Worm (Caenorhabditis elegans) whole organism, late embryonic: ENCODE data around the gene fbxa-32.
A peak's percentile ranks its signal among the peaks of the same experiment; 100 is the strongest.

Experiments
- C08G9.2 ChIP-seq: sonication (generic microtip); optimal IDR thresholded peaks from 2 replicates; lab custom pipeline; 2016; ENCODE audit warnings: mild to moderate bottlenecking, missing genetic modification characterization, moderate library complexity, missing compliant biosample characterization
- C38D4.7 ChIP-seq: fragments of 200-800 bp; sonication (Bioruptor generic); optimal IDR thresholded peaks from 2 replicates; lab custom pipeline; 2018; ENCODE audit warnings: mild to moderate bottlenecking, missing genetic modification characterization, moderate library complexity, missing compliant biosample characterization
- F13H6.1 ChIP-seq: sonication (generic microtip); optimal IDR thresholded peaks from 2 replicates; lab custom pipeline; 2016; ENCODE audit warnings: missing genetic modification characterization, missing compliant biosample characterization
- T23F11.4 ChIP-seq: fragments of 200-800 bp; sonication (Bioruptor generic); optimal IDR thresholded peaks from 2 replicates; lab custom pipeline; 2018; ENCODE audit warnings: mild to moderate bottlenecking, missing genetic modification characterization, missing compliant biosample characterization
- ceh-18 ChIP-seq: sonication (generic microtip); optimal IDR thresholded peaks from 2 replicates; lab custom pipeline; 2016; ENCODE audit warnings: missing genetic modification characterization, missing compliant biosample characterization
- ceh-2 ChIP-seq: sonication (generic microtip); optimal IDR thresholded peaks from 2 replicates; lab custom pipeline; 2016; ENCODE audit warnings: missing genotype, missing genetic modification characterization, missing compliant biosample characterization
- ceh-22 ChIP-seq: sonication (generic microtip); optimal IDR thresholded peaks from 2 replicates; lab custom pipeline; 2017; ENCODE audit warnings: missing biosample characterization, missing genetic modification characterization
- ceh-24 ChIP-seq: sonication (generic microtip); optimal IDR thresholded peaks from 2 replicates; lab custom pipeline; 2016; ENCODE audit warnings: mild to moderate bottlenecking, missing genetic modification characterization, missing compliant biosample characterization
- ceh-30 ChIP-seq: fragments of 150-350 bp; optimal IDR thresholded peaks from 2 replicates; lab custom pipeline; 2014; ENCODE audit warnings: missing biosample characterization, missing genetic modification characterization
- ceh-31 ChIP-seq: sonication (generic microtip); optimal IDR thresholded peaks from 2 replicates; lab custom pipeline; 2016; ENCODE audit warnings: missing genetic modification characterization, missing compliant biosample characterization
- ceh-34 ChIP-seq: sonication (generic microtip); optimal IDR thresholded peaks from 2 replicates; lab custom pipeline; 2016; ENCODE audit warnings: mild to moderate bottlenecking, missing genetic modification characterization, missing compliant biosample characterization
- ceh-6 ChIP-seq: fragments of 200-800 bp; sonication (Bioruptor generic); optimal IDR thresholded peaks from 2 replicates; lab custom pipeline; 2018; ENCODE audit warnings: mild to moderate bottlenecking, missing genetic modification characterization, missing compliant biosample characterization
- dmd-4 ChIP-seq: sonication (generic microtip); optimal IDR thresholded peaks from 2 replicates; lab custom pipeline; 2016; ENCODE audit warnings: borderline replicate concordance, missing genetic modification characterization, missing compliant biosample characterization
- dve-1 ChIP-seq: sonication (generic microtip); optimal IDR thresholded peaks from 2 replicates; lab custom pipeline; 2017; ENCODE audit warnings: antibody characterized with exemption, mild to moderate bottlenecking, missing genetic modification characterization, missing compliant biosample characterization
- elt-2 ChIP-seq: sonication (generic microtip); optimal IDR thresholded peaks from 2 replicates; lab custom pipeline; 2016; ENCODE audit warnings: missing genetic modification reagents, missing genetic modification characterization, missing compliant biosample characterization
- ets-4 ChIP-seq: sonication (generic microtip); optimal IDR thresholded peaks from 2 replicates; lab custom pipeline; 2016; ENCODE audit warnings: missing genetic modification characterization, missing compliant biosample characterization
- eyg-1 ChIP-seq: sonication (generic microtip); optimal IDR thresholded peaks from 2 replicates; lab custom pipeline; 2016; ENCODE audit warnings: missing genotype, missing genetic modification characterization, missing compliant biosample characterization
- fkh-6 ChIP-seq: sonication (generic microtip); optimal IDR thresholded peaks from 2 replicates; lab custom pipeline; 2016; ENCODE audit warnings: missing genetic modification characterization, missing compliant biosample characterization
- gmeb-2 ChIP-seq: sonication (generic microtip); optimal IDR thresholded peaks from 2 replicates; lab custom pipeline; 2016; ENCODE audit warnings: missing genetic modification characterization, inconsistent platforms, missing compliant biosample characterization
- hlh-30 ChIP-seq: sonication (generic microtip); optimal IDR thresholded peaks from 2 replicates; lab custom pipeline; 2017; ENCODE audit warnings: antibody characterized with exemption, missing genetic modification characterization, missing compliant biosample characterization; ENCODE audit not compliant: insufficient read depth
- hlh-6 ChIP-seq: sonication (generic microtip); optimal IDR thresholded peaks from 2 replicates; lab custom pipeline; 2016; ENCODE audit warnings: missing genotype, missing genetic modification characterization, missing compliant biosample characterization
- hlh-8 ChIP-seq: sonication (generic microtip); optimal IDR thresholded peaks from 2 replicates; lab custom pipeline; 2016; ENCODE audit warnings: missing genotype, missing genetic modification characterization, missing compliant biosample characterization
- lin-11 ChIP-seq: fragments of 200-800 bp; sonication (Bioruptor generic); optimal IDR thresholded peaks from 2 replicates; lab custom pipeline; 2018; ENCODE audit warnings: mild to moderate bottlenecking, missing genetic modification characterization, missing compliant biosample characterization
- mec-3 ChIP-seq: sonication (generic microtip); optimal IDR thresholded peaks from 2 replicates; lab custom pipeline; 2016; ENCODE audit warnings: borderline replicate concordance, missing genetic modification characterization, missing compliant biosample characterization
- nfya-1 ChIP-seq: sonication (generic microtip); optimal IDR thresholded peaks from 2 replicates; lab custom pipeline; 2017; ENCODE audit warnings: missing genetic modification characterization, mild to moderate bottlenecking, missing compliant biosample characterization, antibody characterized with exemption, moderate library complexity
- npax-4 ChIP-seq: sonication (generic microtip); optimal IDR thresholded peaks from 2 replicates; lab custom pipeline; 2016; ENCODE audit warnings: missing genetic modification characterization, missing compliant biosample characterization
- odd-2 ChIP-seq: sonication (generic microtip); optimal IDR thresholded peaks from 2 replicates; lab custom pipeline; 2017; ENCODE audit warnings: antibody characterized with exemption, mild to moderate bottlenecking, missing genetic modification characterization, missing compliant biosample characterization
- pag-3 ChIP-seq: sonication (generic microtip); optimal IDR thresholded peaks from 2 replicates; lab custom pipeline; 2016; ENCODE audit warnings: missing compliant biosample characterization, missing genetic modification characterization, borderline replicate concordance
- pax-1 ChIP-seq: fragments of 150-350 bp; optimal IDR thresholded peaks from 2 replicates; lab custom pipeline; 2014; ENCODE audit warnings: missing biosample characterization, missing genetic modification characterization
- pqm-1 ChIP-seq: sonication (generic microtip); optimal IDR thresholded peaks from 2 replicates; lab custom pipeline; 2016; ENCODE audit warnings: missing genetic modification characterization, missing compliant biosample characterization
- pros-1 ChIP-seq: fragments of 150-350 bp; optimal IDR thresholded peaks from 2 replicates; lab custom pipeline; 2014; ENCODE audit warnings: missing biosample characterization, missing genetic modification reagents, missing genetic modification characterization
- ref-2 ChIP-seq: sonication (generic microtip); optimal IDR thresholded peaks from 2 replicates; lab custom pipeline; 2016; ENCODE audit warnings: missing genetic modification characterization, missing compliant biosample characterization
- rnt-1 ChIP-seq: sonication (generic microtip); optimal IDR thresholded peaks from 2 replicates; lab custom pipeline; 2016; ENCODE audit warnings: missing genetic modification characterization, missing compliant biosample characterization
- sdc-2 ChIP-seq: sonication (generic microtip); optimal IDR thresholded peaks from 2 replicates; lab custom pipeline; 2016; ENCODE audit warnings: missing genotype, missing genetic modification characterization, missing compliant biosample characterization
- sox-2 ChIP-seq: fragments of 200-800 bp; sonication (Bioruptor generic); IDR thresholded peaks from 2 replicates; pipeline ENCODE4 v1.3.6; 2022; ENCODE audit warnings: missing genetic modification reagents, missing genetic modification characterization, missing compliant biosample characterization
- tbx-2 ChIP-seq: sonication (generic microtip); optimal IDR thresholded peaks from 2 replicates; lab custom pipeline; 2016; ENCODE audit warnings: missing genetic modification characterization, missing compliant biosample characterization
- tbx-7 ChIP-seq: sonication (generic microtip); optimal IDR thresholded peaks from 2 replicates; lab custom pipeline; 2016; ENCODE audit warnings: missing genotype, missing genetic modification characterization, missing compliant biosample characterization
- unc-3 ChIP-seq, 2 experiments: fragments of 200-800 bp in 1 of 2; sonication (Bioruptor generic) in 1 of 2; sonication (generic microtip) in 1 of 2; conservative IDR thresholded peaks in 1 of 2; optimal IDR thresholded peaks in 1 of 2; 2 replicates each; pipeline versions ENCODE4 v1.3.6 to Lab custom; 2016 to 2022; ENCODE audit warnings: missing compliant biosample characterization in 2 of 2, missing genetic modification characterization in 2 of 2, missing genetic modification reagents in 1 of 2
- zip-5 ChIP-seq: sonication (generic microtip); optimal IDR thresholded peaks from 2 replicates; lab custom pipeline; 2016; ENCODE audit warnings: missing genetic modification characterization, missing compliant biosample characterization
- ztf-16 ChIP-seq: sonication (generic microtip); optimal IDR thresholded peaks from 2 replicates; lab custom pipeline; 2017; ENCODE audit warnings: missing genetic modification characterization, missing compliant biosample characterization

fbxa-32 gene

DNA sequence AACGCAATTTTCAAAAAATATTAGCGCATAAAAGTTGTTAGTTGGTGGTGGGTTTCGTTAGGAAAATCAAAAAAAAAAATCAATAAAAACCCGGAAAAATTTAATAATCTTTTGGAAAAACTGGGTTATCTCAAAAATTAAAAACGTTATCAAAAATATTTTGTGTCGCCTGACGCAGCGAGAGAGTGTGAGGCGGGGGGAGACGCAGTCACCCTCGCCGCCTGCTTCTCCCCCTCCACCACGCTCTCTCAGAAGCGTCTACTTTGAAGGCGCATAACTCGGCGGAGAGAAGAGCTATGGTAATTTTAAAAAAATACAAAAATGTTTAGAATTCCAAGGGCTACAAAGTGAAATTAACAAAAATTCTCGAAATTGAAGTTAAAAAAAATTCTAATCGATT lies 43.9 kb downstream of the fbxa-32 start:
- TF ChIP-seq sdc-2 (tag; lab: Kevin White, UChicago), result no peak
- TF ChIP-seq dmd-4 (tag; lab: Kevin White, UChicago), result no peak
- no peak for TF ChIP-seq F13H6.1 (tag; lab: Kevin White, UChicago)
- TF ChIP-seq tbx-2, result no peak
- no peak for TF ChIP-seq C38D4.7
- no peak for TF ChIP-seq lin-11 (tag; lab: Kevin White, UChicago)
- no peak for TF ChIP-seq zip-5 (tag; lab: Kevin White, UChicago)
- TF ChIP-seq T23F11.4 (GFP tag; lab: Kevin White, UChicago), result no peak
- TF ChIP-seq ztf-16 (tag; lab: Kevin White, UChicago), result no peak
- TF ChIP-seq ceh-6, result no peak
- no peak for TF ChIP-seq eyg-1 (tag; lab: Kevin White, UChicago)
- no peak for TF ChIP-seq nfya-1
- TF ChIP-seq tbx-7 (tag; lab: Kevin White, UChicago), result no peak
- TF ChIP-seq ceh-30, result no peak
- no peak for TF ChIP-seq rnt-1 (tag; lab: Kevin White, UChicago)
- no peak for TF ChIP-seq fkh-6 (tag; lab: Kevin White, UChicago)
- no peak for TF ChIP-seq ref-2 (tag; lab: Kevin White, UChicago)

DNA sequence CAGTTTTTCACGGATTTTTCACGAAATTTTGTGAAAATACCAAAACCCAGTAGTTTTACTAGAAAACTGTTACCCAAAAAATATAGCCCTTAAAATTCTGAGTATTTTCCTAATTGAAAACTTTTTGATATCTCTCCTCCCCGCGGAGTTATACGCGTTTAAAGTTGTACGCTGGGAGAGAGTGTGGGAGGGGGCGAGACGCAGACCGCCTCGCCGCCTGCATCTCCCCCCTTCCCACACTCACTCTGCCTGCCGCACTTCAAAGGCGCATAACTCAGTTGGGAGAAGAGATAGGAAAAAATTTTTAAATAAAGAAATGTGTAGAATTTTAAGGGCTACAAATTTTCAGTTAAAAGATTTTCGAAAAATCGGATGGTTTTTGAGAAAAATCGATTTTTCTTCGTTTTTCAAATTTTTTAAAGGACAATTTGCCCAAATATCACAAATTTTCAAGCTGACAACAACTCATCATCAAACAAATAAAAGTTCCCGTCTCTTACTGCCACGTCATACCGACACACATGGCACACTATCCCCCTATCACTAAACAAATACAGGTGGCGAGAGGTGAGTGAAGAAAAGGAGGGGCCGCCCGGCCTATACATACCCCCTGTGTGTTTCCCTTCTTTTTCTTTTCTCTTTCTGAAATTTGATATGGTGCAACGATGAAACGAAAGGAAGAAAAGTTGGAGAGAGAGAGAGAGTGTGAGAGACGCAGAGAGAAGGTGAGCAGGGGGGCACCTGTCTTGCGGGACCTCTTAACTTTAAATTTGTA lies 45.5 kb downstream of the fbxa-32 start:
- peak; percentile 30 for TF ChIP-seq ceh-18 (tag; lab: Kevin White, UChicago)
- no peak for TF ChIP-seq npax-4 (tag; lab: Kevin White, UChicago)
- TF ChIP-seq ceh-34, result peak; percentile 99
- peak; percentile 21 for TF ChIP-seq dve-1 (tag; lab: Kevin White, UChicago)
- peak; percentile 39 for TF ChIP-seq nfya-1
- TF ChIP-seq elt-2 (tag; lab: Kevin White, UChicago), result peak; percentile 28
- peak; percentile 3 for TF ChIP-seq tbx-2
- no peak for TF ChIP-seq odd-2 (tag; lab: Kevin White, UChicago)
- TF ChIP-seq, all 69 proteins: peak for 6

DNA sequence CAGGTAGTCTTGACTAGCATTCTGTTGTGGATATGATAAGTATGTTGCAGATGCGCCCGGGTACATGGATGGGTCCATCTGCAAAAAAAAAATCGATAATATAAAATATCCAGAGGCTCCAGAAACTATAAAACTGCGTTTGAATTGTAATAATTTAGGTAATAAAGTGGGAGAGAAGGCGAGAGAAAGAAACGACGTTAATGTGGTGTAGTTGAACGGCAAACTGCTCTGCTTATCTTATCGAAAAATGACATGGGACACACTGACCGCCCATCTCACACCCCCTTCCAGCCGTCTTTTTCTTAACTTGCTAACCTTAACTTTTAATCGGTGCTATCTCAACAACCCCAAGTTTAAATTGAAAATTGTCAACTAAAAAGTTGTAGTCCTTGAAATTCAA lies 47.1 kb downstream of the fbxa-32 start:
- TF ChIP-seq rnt-1 (tag; lab: Kevin White, UChicago) (no peak), C08G9.2 (tag; lab: Kevin White, UChicago) (no peak), gmeb-2 (tag; lab: Kevin White, UChicago) (no peak), ceh-6 (no peak), pag-3 (tag; lab: Kevin White, UChicago) (no peak), dmd-4 (tag; lab: Kevin White, UChicago) (no peak), elt-2 (tag; lab: Kevin White, UChicago) (peak; percentile 61), ceh-34 (no peak), pqm-1 (tag; lab: Kevin White, UChicago) (no peak)

DNA sequence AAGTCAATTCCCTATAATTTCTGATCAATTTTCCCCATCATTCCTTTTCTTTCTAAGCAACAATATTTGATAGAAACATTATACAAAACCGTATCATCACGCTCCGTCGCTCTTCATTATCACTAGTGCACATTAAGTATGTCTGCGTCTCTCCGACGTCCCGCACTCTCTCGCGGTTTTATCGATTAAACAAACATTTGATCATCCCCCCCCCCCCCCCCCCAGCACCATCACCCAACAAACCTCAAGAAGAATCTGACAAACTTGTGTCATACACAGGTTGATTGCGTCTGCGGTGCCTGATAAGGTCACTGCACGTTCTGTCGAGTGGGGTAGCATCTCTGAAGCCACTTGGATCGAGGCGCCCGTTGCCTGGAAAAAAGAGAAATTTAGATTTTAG lies 49.0 kb downstream of the fbxa-32 start:
- TF ChIP-seq ceh-30 (no peak), pax-1 (peak; percentile 30), ceh-2 (no peak), T23F11.4 (GFP tag; lab: Kevin White, UChicago) (no peak), ceh-18 (tag; lab: Kevin White, UChicago) (no peak), hlh-30 (no peak), pqm-1 (tag; lab: Kevin White, UChicago) (no peak), ceh-22 (tag; lab: Kevin White, UChicago) (no peak), elt-2 (tag; lab: Kevin White, UChicago) (peak; percentile 85)

DNA sequence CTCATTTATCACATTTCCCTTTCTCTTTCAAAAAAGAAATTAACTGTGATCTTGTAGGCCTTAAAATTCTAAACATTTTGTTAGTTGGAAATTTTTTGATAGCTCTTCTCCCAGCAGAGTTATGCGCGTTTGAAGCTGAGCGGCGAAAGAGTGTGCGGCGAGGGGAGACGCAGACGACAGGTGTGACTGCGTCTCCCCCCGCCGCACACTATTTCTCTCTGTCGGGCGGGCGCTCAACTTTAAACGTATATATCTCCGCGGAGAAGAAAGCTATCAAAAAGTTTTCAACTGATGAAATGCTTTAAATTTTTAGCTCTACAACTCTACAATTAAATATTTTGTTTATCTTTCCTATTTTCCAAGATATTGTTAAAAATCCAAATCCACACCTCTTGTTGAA lies 50.1 kb downstream of the fbxa-32 start:
- TF ChIP-seq ref-2 (tag; lab: Kevin White, UChicago), result no peak
- no peak for TF ChIP-seq unc-3 (GFP tag; conservative IDR thresholded peaks at IDR 0.05; lab: Robert Waterston, UW)
- TF ChIP-seq unc-3 (tag; optimal IDR thresholded peaks at IDR 0.05; lab: Kevin White, UChicago), result no peak
- TF ChIP-seq sox-2, result no peak
- TF ChIP-seq ets-4 (tag; lab: Kevin White, UChicago), result no peak
- no peak for TF ChIP-seq hlh-8
- no peak for TF ChIP-seq pros-1 (tag; lab: Kevin White, UChicago)
- TF ChIP-seq hlh-6, result no peak
- TF ChIP-seq ceh-31 (tag; lab: Kevin White, UChicago), result no peak
- no peak for TF ChIP-seq ceh-24
- TF ChIP-seq mec-3 (tag; lab: Kevin White, UChicago), result no peak
